Worm (Caenorhabditis elegans) whole organism, L1 larva: ENCODE data around the gene der-2.

ENCODE experiments used
- C16A3.4 ChIP-seq: fragments of 150-350 bp; optimal IDR thresholded peaks from 2 replicates; lab custom pipeline; 2014; ENCODE audit warnings: missing biosample characterization, missing genetic modification characterization
- F16B12.6 ChIP-seq: fragments of 150-350 bp; optimal IDR thresholded peaks from 2 replicates; lab custom pipeline; 2014; ENCODE audit warnings: missing biosample characterization, missing genetic modification characterization
- alr-1 ChIP-seq: fragments of 200-800 bp; sonication (Bioruptor generic); optimal IDR thresholded peaks from 2 replicates; lab custom pipeline; 2018; ENCODE audit warnings: borderline replicate concordance, mild to moderate bottlenecking, missing genetic modification characterization, missing compliant biosample characterization
- aly-2 ChIP-seq: fragments of 150-350 bp; optimal IDR thresholded peaks from 2 replicates; lab custom pipeline; 2014; ENCODE audit warnings: missing biosample characterization, missing genetic modification characterization
- ceh-63 ChIP-seq: fragments of 200-800 bp; sonication (Bioruptor generic); optimal IDR thresholded peaks from 2 replicates; lab custom pipeline; 2018; ENCODE audit warnings: mild to moderate bottlenecking, missing genetic modification characterization, missing compliant biosample characterization
- ceh-8 ChIP-seq: fragments of 200-800 bp; sonication (Bioruptor generic); optimal IDR thresholded peaks from 2 replicates; lab custom pipeline; 2018; ENCODE audit warnings: mild to moderate bottlenecking, missing genetic modification characterization, moderate library complexity, missing compliant biosample characterization
- ceh-88 ChIP-seq: fragments of 200-800 bp; sonication (Bioruptor generic); IDR thresholded peaks from 2 replicates; pipeline ENCODE4 v1.3.6; 2022; ENCODE audit warnings: missing genetic modification characterization, missing compliant biosample characterization
- ces-1 ChIP-seq: fragments of 150-350 bp; optimal IDR thresholded peaks from 2 replicates; lab custom pipeline; 2014; ENCODE audit warnings: missing biosample characterization, missing genetic modification reagents, missing genetic modification characterization
- dpl-1 ChIP-seq, 3 experiments: fragments of 150-350 bp in 2 of 3; sonication (generic microtip) in 1 of 3; optimal IDR thresholded peaks; 2 replicates each; lab custom pipeline; 2014 to 2017; ENCODE audit warnings: missing biosample characterization in 3 of 3, missing genetic modification characterization in 3 of 3, missing genetic modification reagents in 3 of 3
- dsc-1 ChIP-seq: sonication (generic microtip); optimal IDR thresholded peaks from 2 replicates; lab custom pipeline; 2016; ENCODE audit warnings: mild to moderate bottlenecking, missing genetic modification characterization, missing compliant biosample characterization
- efl-1 ChIP-seq, 4 experiments: fragments of 150-350 bp; optimal IDR thresholded peaks in 3 of 4; peaks in 1 of 4; 1 replicate in 1 of 4; 2 replicates in 3 of 4; lab custom pipeline; 2014; ENCODE audit warnings: missing biosample characterization in 2 of 4, missing genetic modification characterization in 2 of 4, missing genetic modification reagents in 2 of 4
- egl-13 ChIP-seq: sonication (generic microtip); optimal IDR thresholded peaks from 2 replicates; lab custom pipeline; 2016; ENCODE audit warnings: missing genotype, missing genetic modification reagents, missing genetic modification characterization, missing compliant biosample characterization
- egl-27 ChIP-seq, 2 experiments: fragments of 150-350 bp in 1 of 2; sonication (generic microtip); optimal IDR thresholded peaks; 3 replicates each; lab custom pipeline; 2017 to 2018; ENCODE audit warnings: missing biosample characterization in 2 of 2, missing genetic modification characterization in 2 of 2, missing genetic modification reagents in 2 of 2
- elt-3 ChIP-seq, 6 experiments: fragments of 150-350 bp in 1 of 6; sonication (generic microtip); optimal IDR thresholded peaks; 2 replicates each; lab custom pipeline; 2017 to 2018; ENCODE audit warnings: missing biosample characterization in 6 of 6, missing genetic modification characterization in 6 of 6, inconsistent platforms in 1 of 6
- ets-5 ChIP-seq: fragments of 200-800 bp; sonication (Bioruptor generic); IDR thresholded peaks from 2 replicates; pipeline ENCODE4 v1.3.6; 2022; ENCODE audit warnings: missing genetic modification characterization, missing compliant biosample characterization
- grh-1 ChIP-seq: fragments of 200-800 bp; sonication (Bioruptor generic); IDR thresholded peaks from 2 replicates; pipeline ENCODE4 v1.3.6; 2022; ENCODE audit warnings: missing genetic modification reagents, missing genetic modification characterization, missing compliant biosample characterization
- irx-1 ChIP-seq: sonication (generic microtip); optimal IDR thresholded peaks from 2 replicates; lab custom pipeline; 2016; ENCODE audit warnings: missing genetic modification characterization, missing compliant biosample characterization
- jun-1 ChIP-seq: fragments of 150-350 bp; optimal IDR thresholded peaks from 2 replicates; lab custom pipeline; 2014; ENCODE audit warnings: missing biosample characterization, missing genetic modification reagents, missing genetic modification characterization
- lin-14 ChIP-seq: fragments of 200-800 bp; sonication (Bioruptor generic); optimal IDR thresholded peaks from 2 replicates; lab custom pipeline; 2018; ENCODE audit warnings: mild to moderate bottlenecking, missing genetic modification characterization, moderate library complexity, missing compliant biosample characterization
- lin-35 ChIP-seq, 2 experiments: fragments of 150-350 bp; optimal IDR thresholded peaks; 2 replicates each; lab custom pipeline; 2014; ENCODE audit warnings: missing biosample characterization in 2 of 2, missing genetic modification characterization in 2 of 2, missing genetic modification reagents in 2 of 2
- lir-3 ChIP-seq: sonication (generic microtip); optimal IDR thresholded peaks from 2 replicates; lab custom pipeline; 2016; ENCODE audit warnings: mild to moderate bottlenecking, missing genetic modification characterization, moderate library complexity, missing compliant biosample characterization; ENCODE audit not compliant: poor library complexity
- lsy-2 ChIP-seq, 2 experiments: fragments of 150-350 bp; optimal IDR thresholded peaks; 2 replicates each; lab custom pipeline; 2014; ENCODE audit warnings: missing biosample characterization in 2 of 2, missing genetic modification characterization in 2 of 2
- mep-1 ChIP-seq: fragments of 150-350 bp; optimal IDR thresholded peaks from 2 replicates; lab custom pipeline; 2014; ENCODE audit warnings: missing biosample characterization, missing genetic modification characterization
- nhr-11 ChIP-seq: fragments of 150-350 bp; optimal IDR thresholded peaks from 2 replicates; lab custom pipeline; 2014; ENCODE audit warnings: missing biosample characterization, missing genetic modification characterization
- nhr-19 ChIP-seq: fragments of 200-800 bp; sonication (Bioruptor generic); conservative IDR thresholded peaks from 2 replicates; pipeline ENCODE4 v1.3.6; 2022; ENCODE audit warnings: missing genetic modification characterization, missing compliant biosample characterization
- nhr-20 ChIP-seq: sonication (generic microtip); optimal IDR thresholded peaks from 2 replicates; lab custom pipeline; 2016; ENCODE audit warnings: mild to moderate bottlenecking, missing genetic modification characterization, missing compliant biosample characterization
- nhr-28 ChIP-seq: fragments of 150-350 bp; optimal IDR thresholded peaks from 2 replicates; lab custom pipeline; 2014; ENCODE audit warnings: missing biosample characterization, missing genetic modification characterization
- nhr-47 ChIP-seq: sonication (generic microtip); optimal IDR thresholded peaks from 2 replicates; lab custom pipeline; 2016; ENCODE audit warnings: mild to moderate bottlenecking, missing genetic modification characterization, moderate library complexity, missing compliant biosample characterization
- nhr-71 ChIP-seq: sonication (generic microtip); optimal IDR thresholded peaks from 2 replicates; lab custom pipeline; 2016; ENCODE audit warnings: mild to moderate bottlenecking, missing genetic modification characterization, moderate library complexity, missing compliant biosample characterization
- pax-3 ChIP-seq: fragments of 200-800 bp; sonication (Bioruptor generic); optimal IDR thresholded peaks from 2 replicates; lab custom pipeline; 2018; ENCODE audit warnings: mild to moderate bottlenecking, missing genetic modification characterization, moderate library complexity, missing compliant biosample characterization
- rnt-1 ChIP-seq: sonication (generic microtip); optimal IDR thresholded peaks from 2 replicates; lab custom pipeline; 2016; ENCODE audit warnings: mild to moderate bottlenecking, missing genetic modification characterization, moderate library complexity, missing compliant biosample characterization
- skn-1 ChIP-seq: fragments of 150-350 bp; optimal IDR thresholded peaks from 2 replicates; lab custom pipeline; 2014; ENCODE audit warnings: missing biosample characterization, missing genetic modification characterization
- snpc-4 ChIP-seq: fragments of 150-350 bp; optimal IDR thresholded peaks from 2 replicates; lab custom pipeline; 2014; ENCODE audit warnings: missing biosample characterization, missing genetic modification characterization
- snu-23 ChIP-seq: sonication (generic microtip); optimal IDR thresholded peaks from 2 replicates; lab custom pipeline; 2016; ENCODE audit warnings: missing genetic modification characterization, missing compliant biosample characterization
- sptf-1 ChIP-seq: fragments of 150-350 bp; optimal IDR thresholded peaks from 2 replicates; lab custom pipeline; 2014; ENCODE audit warnings: missing biosample characterization, missing genetic modification characterization
- swsn-7 ChIP-seq: sonication (generic microtip); optimal IDR thresholded peaks from 2 replicates; lab custom pipeline; 2016; ENCODE audit warnings: missing genetic modification characterization, missing compliant biosample characterization
- unc-130 ChIP-seq: fragments of 150-350 bp; optimal IDR thresholded peaks from 2 replicates; lab custom pipeline; 2017; ENCODE audit warnings: missing biosample characterization, missing genetic modification characterization, inconsistent platforms
- zip-4 ChIP-seq: fragments of 200-800 bp; sonication (Bioruptor generic); optimal IDR thresholded peaks from 2 replicates; lab custom pipeline; 2018; ENCODE audit warnings: mild to moderate bottlenecking, missing genetic modification characterization, moderate library complexity, missing compliant biosample characterization
- ztf-4 ChIP-seq: fragments of 150-350 bp; optimal IDR thresholded peaks from 2 replicates; lab custom pipeline; 2014; ENCODE audit warnings: missing biosample characterization, missing genetic modification characterization

der-2 gene

ce11 chrIII:7216924-7217521 lies 5.9 kb downstream of the der-2 start (continued):
- TF ChIP-seq dpl-1 (GFP tag; optimal IDR thresholded peaks at IDR 0.05; lab: Kevin White, UChicago) (peak; percentile 5 to 30 (median 19)), nhr-28 (tag; lab: Kevin White, UChicago) (no peak), sptf-1 (tag; lab: Kevin White, UChicago) (no peak), irx-1 (tag; lab: Kevin White, UChicago) (no peak), mep-1 (tag; lab: Kevin White, UChicago) (peak; percentile 63), nhr-20 (peak; percentile 77), snu-23 (peak; percentile 80), dsc-1 (peak; percentile 43), efl-1 (optimal IDR thresholded peaks at IDR 0.05; lab: Kevin White, UChicago) (peak; percentile 22 to 52), efl-1 (GFP tag; optimal IDR thresholded peaks at IDR 0.05 in 1 of 2; lab: Kevin White, UChicago) (peak; percentile 23 to 81), lir-3 (peak; percentile 31), jun-1 (tag; lab: Kevin White, UChicago) (no peak), pax-3 (tag; lab: Kevin White, UChicago) (no peak), ztf-4 (tag; lab: Kevin White, UChicago) (peak; percentile 71), ceh-63 (GFP tag; lab: Kevin White, UChicago) (no peak), egl-13 (tag; lab: Kevin White, UChicago) (no peak), F16B12.6 (tag; lab: Kevin White, UChicago) (no peak), nhr-19 (GFP tag; lab: Robert Waterston, UW) (peak; percentile 79), zip-4 (GFP tag; lab: Kevin White, UChicago) (no peak), unc-130 (tag; lab: Kevin White, UChicago) (peak; percentile 32)

DNA sequence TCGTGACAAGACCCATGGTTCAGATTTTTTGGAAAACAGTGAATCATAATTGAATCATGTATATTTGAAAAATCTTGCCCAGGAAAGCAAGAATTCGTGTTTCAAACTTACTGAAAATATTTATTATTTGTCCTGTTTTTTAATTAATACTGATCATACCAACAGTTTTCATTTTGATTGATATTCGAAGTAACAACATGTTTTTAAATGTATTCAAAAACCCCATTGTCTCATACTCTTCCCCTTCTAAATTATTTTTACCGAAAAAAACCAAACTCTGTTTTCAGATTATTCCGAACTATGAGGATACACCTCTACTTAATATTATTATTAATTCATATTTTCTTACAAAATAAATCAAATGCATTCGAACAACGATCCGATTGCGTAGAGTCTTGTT lies 6.7 kb downstream of the der-2 start, which contains the start of gene R151.1:
R151.1 (plus strand) TSS at position 301 of the 400 bp plus-strand sequence.
- TF ChIP-seq nhr-71 (tag; lab: Kevin White, UChicago) (no peak), elt-3 (tag; optimal IDR thresholded peaks at IDR 0.05; lab: Kevin White, UChicago) (no peak), ets-5 (no peak), ces-1 (GFP tag; lab: Kevin White, UChicago) (no peak), C16A3.4 (no peak), alr-1 (tag; lab: Kevin White, UChicago) (no peak), sptf-1 (tag; lab: Kevin White, UChicago) (no peak), ceh-88 (GFP tag; lab: Robert Waterston, UW) (no peak), nhr-47 (tag; lab: Kevin White, UChicago) (no peak), pax-3 (tag; lab: Kevin White, UChicago) (no peak), swsn-7 (tag; lab: Kevin White, UChicago) (no peak), nhr-11 (tag; lab: Kevin White, UChicago) (no peak), grh-1 (GFP tag; lab: Robert Waterston, UW) (no peak), jun-1 (tag; lab: Kevin White, UChicago) (no peak), snpc-4 (tag; lab: Kevin White, UChicago) (no peak), egl-27 (tag; optimal IDR thresholded peaks at IDR 0.05; lab: Kevin White, UChicago) (no peak), lin-14 (no peak), ceh-8 (no peak)

- TF ChIP-seq nhr-71 (tag; lab: Kevin White, UChicago) (peak; percentile 49), skn-1 (tag; lab: Kevin White, UChicago) (no peak), lsy-2 (tag; optimal IDR thresholded peaks at IDR 0.05; lab: Kevin White, UChicago) (peak in 1 of 2 experiments; percentile 41), efl-1 (optimal IDR thresholded peaks at IDR 0.05; lab: Kevin White, UChicago) (no peak), efl-1 (GFP tag; optimal IDR thresholded peaks at IDR 0.05 in 1 of 2; lab: Kevin White, UChicago) (peak in 1 of 2 experiments; percentile 44), snu-23 (peak; percentile 9), lin-35 (GFP tag; optimal IDR thresholded peaks at IDR 0.05; lab: Kevin White, UChicago) (peak in 1 of 2 experiments; percentile 13), dpl-1 (GFP tag; optimal IDR thresholded peaks at IDR 0.05; lab: Kevin White, UChicago) (no peak), rnt-1 (peak; percentile 63), aly-2 (tag; lab: Kevin White, UChicago) (no peak), nhr-19 (GFP tag; lab: Robert Waterston, UW) (0 out of 2 replicates have a peak, but pooled peaks have one; percentile 6), lin-14 (peak; percentile 62)
These were observed 7.4 kb downstream of the der-2 start for ce11 chrIII:7215532-7215931.
